Worm (Caenorhabditis elegans): ENCODE measurements around the gene nhr-127.

The nhr-127 gene

ce11 chrV:16277918-16278317 lies 18.1 kb downstream of the nhr-127 start, which contains the start of gene cyp-37B1:
Gene cyp-37B1, plus strand, starts transcription at chrV:16278116.
- TF ChIP-seq nhr-20 (tag; optimal IDR thresholded peaks at IDR 0.05) (peak; percentile 59), sox-4 (tag; optimal IDR thresholded peaks at IDR 0.05) (no peak), nhr-90 (tag; optimal IDR thresholded peaks at IDR 0.05; ENCODE audit: poor library complexity) (peak; percentile 38), swsn-7 (tag; optimal IDR thresholded peaks at IDR 0.05) (no peak), elt-2 (tag; optimal IDR thresholded peaks at IDR 0.05) (peak; percentile 95), C16A3.4 (tag; optimal IDR thresholded peaks at IDR 0.05) (no peak), nhr-12 (tag; optimal IDR thresholded peaks at IDR 0.05) (no peak), lin-35 (GFP tag; optimal IDR thresholded peaks at IDR 0.05) (peak in 1 of 2 experiments; percentile 34)

- TF ChIP-seq blmp-1 (tag; optimal IDR thresholded peaks at IDR 0.05) (peak; percentile 78), ama-1 (optimal IDR thresholded peaks at IDR 0.05) (no peak), jun-1 (tag; optimal IDR thresholded peaks at IDR 0.05) (no peak)
These were observed 22.4 kb downstream of the nhr-127 start, which contains the start of gene F28G4.2 for ce11 chrV:16282147-16282546. Gene F28G4.2, minus strand, starts transcription at chrV:16282321.

ce11 chrV:16285794-16286193 lies 26.0 kb downstream of the nhr-127 start, which contains the start of gene F28G4.4:
Gene F28G4.4, minus strand, starts transcription at chrV:16285894.
- TF ChIP-seq irx-1 (tag; optimal IDR thresholded peaks at IDR 0.05), result no peak
- TF ChIP-seq nhr-76 (tag; optimal IDR thresholded peaks at IDR 0.05), result no peak
- no peak for TF ChIP-seq pqm-1 (tag; optimal IDR thresholded peaks at IDR 0.05)
- TF ChIP-seq pag-3 (tag; optimal IDR thresholded peaks at IDR 0.05; ENCODE audit: borderline replicate concordance, insufficient read depth), result no peak
- TF ChIP-seq dpl-1 (GFP tag; optimal IDR thresholded peaks at IDR 0.05), result no peak
- no peak for TF ChIP-seq unc-86 (tag; optimal IDR thresholded peaks at IDR 0.05)
- no peak for TF ChIP-seq elt-3 (tag; optimal IDR thresholded peaks at IDR 0.05)
- no peak for TF ChIP-seq nhr-90 (tag; optimal IDR thresholded peaks at IDR 0.05; ENCODE audit: poor library complexity)
- TF ChIP-seq ama-1 (optimal IDR thresholded peaks at IDR 0.05), result no peak
- no peak for TF ChIP-seq mep-1 (tag; optimal IDR thresholded peaks at IDR 0.05)
- TF ChIP-seq mab-9 (GFP tag; IDR thresholded peaks at IDR 0.05), result no peak
- no peak for TF ChIP-seq lsy-2 (tag; optimal IDR thresholded peaks at IDR 0.05)
- no peak for TF ChIP-seq unc-62 (GFP tag; optimal IDR thresholded peaks at IDR 0.05)
- no peak for TF ChIP-seq fkh-8 (tag; optimal IDR thresholded peaks at IDR 0.05)
- TF ChIP-seq elt-2 (tag; optimal IDR thresholded peaks at IDR 0.05), result no peak
- no peak for TF ChIP-seq nhr-84 (tag; optimal IDR thresholded peaks at IDR 0.05)
- no peak for TF ChIP-seq C34B4.2 (tag; optimal IDR thresholded peaks at IDR 0.05)
- TF ChIP-seq fos-1 (tag; optimal IDR thresholded peaks at IDR 0.05), result no peak
- no peak for TF ChIP-seq unc-30 (tag; optimal IDR thresholded peaks at IDR 0.05)

ce11 chrV:16287619-16288018 lies 27.8 kb downstream of the nhr-127 start, which contains the start of gene F28G4.3:
Gene F28G4.3, minus strand, starts transcription at chrV:16287719.
- TF ChIP-seq ztf-11 (tag; optimal IDR thresholded peaks at IDR 0.05) (no peak), skn-1 (tag; optimal IDR thresholded peaks at IDR 0.05) (no peak), pqm-1 (tag; optimal IDR thresholded peaks at IDR 0.05) (no peak), unc-30 (tag; optimal IDR thresholded peaks at IDR 0.05) (no peak), unc-130 (tag; optimal IDR thresholded peaks at IDR 0.05) (no peak), efl-1 (optimal IDR thresholded peaks at IDR 0.05) (no peak), efl-1 (GFP tag; optimal IDR thresholded peaks at IDR 0.05 in 1 of 2) (no peak), nhr-85 (tag) (no peak), lin-13 (GFP tag; optimal IDR thresholded peaks at IDR 0.05) (no peak), elt-2 (tag; optimal IDR thresholded peaks at IDR 0.05) (no peak), sox-4 (tag; optimal IDR thresholded peaks at IDR 0.05) (no peak), egl-13 (tag; optimal IDR thresholded peaks at IDR 0.05) (no peak), nhr-28 (tag; optimal IDR thresholded peaks at IDR 0.05) (no peak), ets-5 (GFP tag; IDR thresholded peaks at IDR 0.05) (no peak)

- TF ChIP-seq elt-2 (tag; optimal IDR thresholded peaks at IDR 0.05), result peak; percentile 23
- no peak for TF ChIP-seq unc-30 (tag; optimal IDR thresholded peaks at IDR 0.05)
These were observed 32.6 kb downstream of the nhr-127 start, which contains the start of gene oac-5 for ce11 chrV:16292409-16292808. Gene oac-5, plus strand, starts transcription at chrV:16292709.

All from whole organism, L1 larva.